Worm (Caenorhabditis elegans): Measurements from ENCODE around the gene unc-60.

ce11 chrV:1527985-1528384 lies 53.1 kb downstream of the unc-60 start, which contains the start of gene str-236:
- TF ChIP-seq nhr-237 (tag; optimal IDR thresholded peaks at IDR 0.05) = no peak
- TF ChIP-seq zfp-3 (GFP tag; conservative IDR thresholded peaks at IDR 0.05) = no peak
- no peak for TF ChIP-seq nhr-25 (tag; optimal IDR thresholded peaks at IDR 0.05; ENCODE audit: borderline replicate concordance, insufficient read depth)
- TF ChIP-seq cey-2 (tag; optimal IDR thresholded peaks at IDR 0.05; ENCODE audit: borderline replicate concordance, insufficient read depth) = no peak
- no peak for TF ChIP-seq nhr-41 (GFP tag; IDR thresholded peaks at IDR 0.05)
- no peak for TF ChIP-seq nhr-77 (tag; optimal IDR thresholded peaks at IDR 0.05)
- no peak for TF ChIP-seq unc-62 (GFP tag; optimal IDR thresholded peaks at IDR 0.05 in 1 of 2)
- no peak for TF ChIP-seq unc-62 (tag; optimal IDR thresholded peaks at IDR 0.05)
- no peak for TF ChIP-seq nhr-76 (tag; optimal IDR thresholded peaks at IDR 0.05)
- TF ChIP-seq R02D3.7 (tag; optimal IDR thresholded peaks at IDR 0.05) = no peak
- no peak for TF ChIP-seq D1046.2 (GFP tag; IDR thresholded peaks at IDR 0.05)
- TF ChIP-seq pqm-1 (tag; optimal IDR thresholded peaks at IDR 0.05) = no peak
- no peak for TF ChIP-seq ctbp-1 (GFP tag; IDR thresholded peaks at IDR 0.05)
- TF ChIP-seq nhr-28 (tag; optimal IDR thresholded peaks at IDR 0.05) = no peak
- no peak for TF ChIP-seq lsy-2 (tag; optimal IDR thresholded peaks at IDR 0.05)

All from whole organism, L4 larva.